Worm (Caenorhabditis elegans): Measurements from ENCODE around the gene M03F8.6.
A peak's percentile ranks its signal among the peaks of the same experiment; 100 is the strongest.

ce11 chrV:5917707-5918106 lies 36.9 kb downstream of the M03F8.6 start, which contains the start of gene lrpr-1:
- TF ChIP-seq ama-1 (optimal IDR thresholded peaks at IDR 0.05): no peak
- TF ChIP-seq hmg-4 (GFP tag; optimal IDR thresholded peaks at IDR 0.05): no peak
- no peak for TF ChIP-seq B0310.2 (tag; optimal IDR thresholded peaks at IDR 0.05)
- peak; percentile 88 for TF ChIP-seq tbx-37 (GFP tag; conservative IDR thresholded peaks at IDR 0.05)
- peak; percentile 50; the same call in 1 of the 2 replicates for TF ChIP-seq flt-1 (GFP tag; IDR thresholded peaks at IDR 0.05)
- TF ChIP-seq sea-1 (GFP tag; conservative IDR thresholded peaks at IDR 0.05): no peak
